Worm (Caenorhabditis elegans): ENCODE measurements around the gene F18E9.8.

- TF ChIP-seq F49E8.2 (tag; optimal IDR thresholded peaks at IDR 0.05; ENCODE audit: insufficient read depth), result no peak
- no peak for TF ChIP-seq C17E4.6 (GFP tag; IDR thresholded peaks at IDR 0.05)
- TF ChIP-seq nfya-1 (tag; optimal IDR thresholded peaks at IDR 0.05; ENCODE audit: borderline replicate concordance, insufficient read depth), result no peak
- no peak for TF ChIP-seq snpc-4 (GFP tag; optimal IDR thresholded peaks at IDR 0.05)
- TF ChIP-seq snpc-4 (tag; optimal IDR thresholded peaks at IDR 0.05), result no peak
These were observed 21.5 kb upstream of the F18E9.8 start for ce11 chrX:8602722-8603427.

Measured in whole organism, young adult.